Worm (Caenorhabditis elegans): ENCODE measurements around the gene pcyt-1.

DNA sequence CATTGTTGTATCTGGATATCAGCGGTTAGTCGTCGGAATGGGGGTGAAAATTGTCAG is 1.2 kb downstream of the pcyt-1 start, which contains the start of the genes unc-98 and F08C6.18:
- no peak for TF ChIP-seq pha-4 (tag; optimal IDR thresholded peaks at IDR 0.05)
- no peak for TF ChIP-seq nfya-1 (tag; optimal IDR thresholded peaks at IDR 0.05; ENCODE audit: insufficient read depth)
- no peak for TF ChIP-seq ceh-82 (tag; optimal IDR thresholded peaks at IDR 0.05)
- no peak for TF ChIP-seq zag-1 (tag; optimal IDR thresholded peaks at IDR 0.05)
- TF ChIP-seq ama-1 (optimal IDR thresholded peaks at IDR 0.05) = no peak
- TF ChIP-seq ZK546.5 (tag; optimal IDR thresholded peaks at IDR 0.05) = no peak
- TF ChIP-seq pqm-1 (tag; optimal IDR thresholded peaks at IDR 0.05) = no peak
- TF ChIP-seq aly-2 (tag; optimal IDR thresholded peaks at IDR 0.05) = no peak
- no peak for TF ChIP-seq elt-1 (tag; optimal IDR thresholded peaks at IDR 0.05)
- TF ChIP-seq nhr-237 (tag; optimal IDR thresholded peaks at IDR 0.05) = no peak
- TF ChIP-seq nhr-28 (tag; optimal IDR thresholded peaks at IDR 0.05) = no peak
- no peak for TF ChIP-seq lsy-12 (tag; optimal IDR thresholded peaks at IDR 0.05)
